Fruit fly (Drosophila melanogaster): ENCODE results near the gene PolA2.

Gene PolA2

dm6 chr3R:27208724-27209343, 30.1 kb upstream of the PolA2 start:
- TF ChIP-seq Hr83 (GFP tag; optimal IDR thresholded peaks at IDR 0.05; ENCODE audit: poor library complexity, severe bottlenecking) = peak; percentile 44
- TF ChIP-seq CG9705 (GFP tag; optimal IDR thresholded peaks at IDR 0.05) = no peak
- TF ChIP-seq fru (GFP tag; optimal IDR thresholded peaks at IDR 0.05) = no peak

- TF ChIP-seq brk (GFP tag; optimal IDR thresholded peaks at IDR 0.05) (no peak), CG9705 (GFP tag; optimal IDR thresholded peaks at IDR 0.05) (no peak), fru (GFP tag; optimal IDR thresholded peaks at IDR 0.05) (no peak), Dif (GFP tag; optimal IDR thresholded peaks at IDR 0.05; ENCODE audit: partially characterized antibody) (no peak)
These were observed 29.2 kb upstream of the PolA2 start for dm6 chr3R:27209561-27210275.

dm6 chr3R:27212979-27213580, 25.9 kb upstream of the PolA2 start:
- TF ChIP-seq pan (optimal IDR thresholded peaks at IDR 0.05) = no peak
- no peak for TF ChIP-seq usp (GFP tag; optimal IDR thresholded peaks at IDR 0.05)
- TF ChIP-seq h (GFP tag; optimal IDR thresholded peaks at IDR 0.05) = no peak
- TF ChIP-seq woc (GFP tag; optimal IDR thresholded peaks at IDR 0.05) = no peak
- no peak for TF ChIP-seq dmrt93B (GFP tag; optimal IDR thresholded peaks at IDR 0.05)

- TF ChIP-seq dmrt93B (GFP tag; optimal IDR thresholded peaks at IDR 0.05) (peak; percentile 6), CG32264 (GFP tag; optimal IDR thresholded peaks at IDR 0.05) (no peak), Dif (GFP tag; optimal IDR thresholded peaks at IDR 0.05; ENCODE audit: partially characterized antibody) (no peak), foxo (GFP tag; optimal IDR thresholded peaks at IDR 0.05) (no peak), Mio (GFP tag; optimal IDR thresholded peaks at IDR 0.05) (no peak), CG9705 (GFP tag; optimal IDR thresholded peaks at IDR 0.05) (no peak), h (GFP tag; optimal IDR thresholded peaks at IDR 0.05) (peak; percentile 0), Myc (optimal IDR thresholded peaks at IDR 0.05) (no peak), OdsH (GFP tag; optimal IDR thresholded peaks at IDR 0.05) (no peak), ey (GFP tag; optimal IDR thresholded peaks at IDR 0.05) (no peak), woc (GFP tag; optimal IDR thresholded peaks at IDR 0.05) (peak; percentile 47), psq (GFP tag; optimal IDR thresholded peaks at IDR 0.05) (no peak)
These were observed 24.0 kb upstream of the PolA2 start for dm6 chr3R:27214949-27215348.

- TF ChIP-seq foxo (GFP tag; optimal IDR thresholded peaks at IDR 0.05) (peak in 1 of 2 experiments; percentile 67), psq (GFP tag; optimal IDR thresholded peaks at IDR 0.05) (peak; percentile 69), Vsx2 (GFP tag; optimal IDR thresholded peaks at IDR 0.05; ENCODE audit: partially characterized antibody) (no peak), pan (optimal IDR thresholded peaks at IDR 0.05) (no peak), Jra (GFP tag; optimal IDR thresholded peaks at IDR 0.05) (peak; percentile 32), Sp1 (GFP tag; optimal IDR thresholded peaks at IDR 0.05) (peak; percentile 72), Rel (GFP tag; optimal IDR thresholded peaks at IDR 0.05) (peak; percentile 29), Rel (tag; optimal IDR thresholded peaks at IDR 0.05) (no peak), brk (GFP tag; optimal IDR thresholded peaks at IDR 0.05) (peak; percentile 67), CG9705 (GFP tag; optimal IDR thresholded peaks at IDR 0.05) (no peak), dl (GFP tag; optimal IDR thresholded peaks at IDR 0.05; ENCODE audit: insufficient read depth in 1 of 2, partially characterized antibody in 2 of 2) (no peak), N (GFP tag; optimal IDR thresholded peaks at IDR 0.05) (no peak), fru (GFP tag; optimal IDR thresholded peaks at IDR 0.05) (peak; percentile 76), ey (GFP tag; optimal IDR thresholded peaks at IDR 0.05) (peak; percentile 66), br (GFP tag; optimal IDR thresholded peaks at IDR 0.05) (peak; percentile 46), sage (GFP tag; optimal IDR thresholded peaks at IDR 0.05) (peak; percentile 25), HLH106 (tag; optimal IDR thresholded peaks at IDR 0.05) (peak; percentile 64), dmrt93B (GFP tag; optimal IDR thresholded peaks at IDR 0.05) (peak; percentile 35), Hr83 (GFP tag; optimal IDR thresholded peaks at IDR 0.05; ENCODE audit: poor library complexity, severe bottlenecking) (no peak), jim (GFP tag; optimal IDR thresholded peaks at IDR 0.05) (no peak), OdsH (GFP tag; optimal IDR thresholded peaks at IDR 0.05) (peak; percentile 75), rgr (GFP tag; optimal IDR thresholded peaks at IDR 0.05) (peak; percentile 59), CG32264 (GFP tag; optimal IDR thresholded peaks at IDR 0.05) (no peak), Hnf4 (GFP tag; optimal IDR thresholded peaks at IDR 0.05) (peak; percentile 36), h (GFP tag; optimal IDR thresholded peaks at IDR 0.05) (peak; percentile 76), woc (GFP tag; optimal IDR thresholded peaks at IDR 0.05) (peak; percentile 96), dsf (GFP tag; optimal IDR thresholded peaks at IDR 0.05; ENCODE audit: borderline replicate concordance) (no peak)
These were observed 21.4 kb upstream of the PolA2 start for dm6 chr3R:27217465-27218059.
